Fruit fly (Drosophila melanogaster): ENCODE measurements around the gene CG14650.

DNA sequence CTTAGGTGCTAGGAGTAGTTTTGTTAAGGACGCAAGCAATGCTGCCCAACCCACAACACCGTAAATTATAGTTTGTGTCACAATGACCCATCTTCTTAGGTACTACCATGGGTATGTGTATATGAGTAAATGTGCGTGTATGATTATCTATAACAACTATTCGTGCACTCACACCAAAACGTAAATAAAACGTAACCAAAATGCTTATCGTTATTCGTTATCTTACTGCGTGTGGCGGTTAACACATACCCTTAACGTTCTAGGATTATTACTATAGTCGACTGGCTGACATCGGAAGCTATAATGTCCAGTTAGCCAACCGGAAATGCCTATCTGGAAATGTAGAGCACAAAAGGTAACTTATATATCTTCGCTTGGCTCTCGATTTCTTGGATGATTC lies 7.9 kb downstream of the CG14650 start:
- TF ChIP-seq Hr4 (GFP tag; optimal IDR thresholded peaks at IDR 0.05) (no peak), Smox (GFP tag; optimal IDR thresholded peaks at IDR 0.05) (no peak), Eip78C (GFP tag) (no peak), Met (GFP tag; optimal IDR thresholded peaks at IDR 0.05) (no peak), CG16779 (tag; optimal IDR thresholded peaks at IDR 0.05) (no peak), CG10669 (GFP tag; optimal IDR thresholded peaks at IDR 0.05) (no peak), Hr38 (GFP tag; optimal IDR thresholded peaks at IDR 0.05) (no peak), spab (GFP tag; optimal IDR thresholded peaks at IDR 0.05) (no peak), esn (GFP tag; optimal IDR thresholded peaks at IDR 0.05) (no peak), dsx (GFP tag; optimal IDR thresholded peaks at IDR 0.05; ENCODE audit: poor library complexity, severe bottlenecking) (no peak)
